Worm (Caenorhabditis elegans) whole organism, young adult: Measurements from ENCODE around the gene nsph-3.2.

Experiments
- Y53G8AR.9 ChIP-seq: fragments of 200-800 bp; sonication (Bioruptor generic); conservative IDR thresholded peaks from 2 replicates; pipeline ENCODE4 v1.3.6; 2022; ENCODE audit warnings: missing genetic modification reagents, missing genetic modification characterization, missing compliant biosample characterization
- ceh-40 ChIP-seq: fragments of 200-800 bp; sonication (Bioruptor generic); IDR thresholded peaks from 2 replicates; pipeline ENCODE4 v1.3.6; 2022; ENCODE audit warnings: missing genetic modification characterization, missing compliant biosample characterization
- egrh-3 ChIP-seq: fragments of 200-800 bp; sonication (Bioruptor generic); IDR thresholded peaks from 2 replicates; pipeline ENCODE4 v1.3.6; 2022; ENCODE audit warnings: missing genetic modification reagents, missing genetic modification characterization, missing compliant biosample characterization
- unc-62 ChIP-seq: fragments of 150-350 bp; optimal IDR thresholded peaks from 2 replicates; lab custom pipeline; 2014; ENCODE audit warnings: missing biosample characterization, missing genetic modification reagents, missing genetic modification characterization
- ztf-3 ChIP-seq: fragments of 200-800 bp; sonication (Bioruptor generic); optimal IDR thresholded peaks from 2 replicates; lab custom pipeline; 2018; ENCODE audit warnings: mild to moderate bottlenecking, missing genetic modification characterization, missing compliant biosample characterization

DNA sequence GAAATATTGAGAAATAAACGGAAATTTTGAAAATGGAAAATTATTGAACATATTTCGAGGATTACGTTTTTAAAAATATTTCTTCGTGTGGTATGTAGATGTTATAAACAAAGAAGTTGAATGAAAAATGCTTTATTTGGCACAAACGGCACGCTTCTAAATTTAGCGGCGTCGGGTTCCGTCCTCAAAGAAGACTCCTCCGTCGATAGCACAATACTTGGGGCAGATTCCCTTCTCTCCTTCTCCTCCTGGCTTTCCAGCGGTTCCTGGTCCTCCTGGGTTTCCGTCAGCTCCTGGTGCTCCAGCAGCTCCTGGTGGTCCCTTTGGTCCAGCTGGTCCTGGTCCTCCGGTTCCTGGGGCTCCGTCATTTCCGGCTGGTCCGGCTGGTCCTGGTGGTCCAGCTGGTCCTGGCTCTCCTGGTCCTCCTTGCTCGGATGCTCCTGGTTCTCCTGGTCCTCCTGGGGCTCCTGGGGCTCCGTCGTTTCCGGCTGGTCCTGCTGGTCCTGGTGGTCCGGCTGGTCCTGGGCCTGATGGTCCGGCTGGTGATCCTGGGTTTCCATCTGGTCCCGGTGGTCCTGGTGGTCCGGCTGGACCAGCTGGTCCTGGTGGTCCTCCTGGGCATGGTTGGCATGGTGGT, 28.2 kb upstream of the nsph-3.2 start, which contains the start of gene W01B6.8:
- TF ChIP-seq unc-62 (GFP tag; lab: Kevin White, UChicago) (no peak), Y53G8AR.9 (GFP tag; lab: Robert Waterston, UW) (no peak), ztf-3 (GFP tag; lab: Kevin White, UChicago) (no peak), ceh-40 (GFP tag; lab: Robert Waterston, UW) (no peak), egrh-3 (GFP tag; lab: Robert Waterston, UW) (peak; percentile 99)
